Fruit fly (Drosophila melanogaster): Measurements from ENCODE around the gene nrv2.

nrv2 gene

dm6 chr2L:6817493-6817892 lies 18.8 kb upstream of the nrv2 start (continued):
- TF ChIP-seq CkIIα-i1 (GFP tag; IDR thresholded peaks at IDR 0.05) (no peak), sug (tag; optimal IDR thresholded peaks at IDR 0.05) (peak; percentile 85), mirr (GFP tag; optimal IDR thresholded peaks at IDR 0.05) (no peak), CG16813 (GFP tag; IDR thresholded peaks at IDR 0.05; ENCODE audit: partially characterized antibody) (no peak), psq (GFP tag; optimal IDR thresholded peaks at IDR 0.05) (no peak), dmrt99B (tag; optimal IDR thresholded peaks at IDR 0.05) (no peak), Doc3 (GFP tag; IDR thresholded peaks at IDR 0.05; ENCODE audit: partially characterized antibody) (no peak), bigmax (GFP tag; optimal IDR thresholded peaks at IDR 0.05) (no peak), zen2 (GFP tag; IDR thresholded peaks at IDR 0.05; ENCODE audit: partially characterized antibody) (no peak), eyg (GFP tag; optimal IDR thresholded peaks at IDR 0.05) (no peak), CoRest (tag; optimal IDR thresholded peaks at IDR 0.05) (peak; percentile 22), ranshi (GFP tag; IDR thresholded peaks at IDR 0.05) (no peak), CG7556 (GFP tag; optimal IDR thresholded peaks at IDR 0.05) (no peak), PHDP (tag; optimal IDR thresholded peaks at IDR 0.05) (no peak), exex (tag; optimal IDR thresholded peaks at IDR 0.05) (peak; percentile 59), zf30C (GFP tag; optimal IDR thresholded peaks at IDR 0.05) (no peak), CG34224 (GFP tag; IDR thresholded peaks at IDR 0.05; ENCODE audit: partially characterized antibody) (peak; percentile 37; the same call in 1 of the 3 replicates), CG7271 (tag; optimal IDR thresholded peaks at IDR 0.05) (no peak), Dip3 (GFP tag; optimal IDR thresholded peaks at IDR 0.05) (no peak), ind (GFP tag; optimal IDR thresholded peaks at IDR 0.05) (no peak), al (GFP tag; IDR thresholded peaks at IDR 0.05) (no peak), CG15696 (tag; optimal IDR thresholded peaks at IDR 0.05) (no peak), crp (GFP tag; optimal IDR thresholded peaks at IDR 0.05) (no peak), Fer1 (GFP tag; optimal IDR thresholded peaks at IDR 0.05) (no peak), HLH54F (GFP tag; optimal IDR thresholded peaks at IDR 0.05) (no peak), sd (tag; optimal IDR thresholded peaks at IDR 0.05) (peak; percentile 99), CG10209 (GFP tag; optimal IDR thresholded peaks at IDR 0.05) (no peak), CG6272 (GFP tag; IDR thresholded peaks at IDR 0.05) (no peak), CG17829 (tag; optimal IDR thresholded peaks at IDR 0.05) (no peak), CG1832 (GFP tag; optimal IDR thresholded peaks at IDR 0.05) (peak; percentile 77), CG14050 (GFP tag; IDR thresholded peaks at IDR 0.05) (no peak), pan (optimal IDR thresholded peaks at IDR 0.05) (no peak), pan (GFP tag; optimal IDR thresholded peaks at IDR 0.05 in 1 of 2, IDR thresholded peaks at IDR 0.05 in 1 of 2) (no peak), so (GFP tag; IDR thresholded peaks at IDR 0.05) (no peak), CG9215 (GFP tag; IDR thresholded peaks at IDR 0.05) (no peak), trh (GFP tag; optimal IDR thresholded peaks at IDR 0.05) (no peak), Elba2 (GFP tag; optimal IDR thresholded peaks at IDR 0.05) (no peak), slbo (GFP tag; IDR thresholded peaks at IDR 0.05) (no peak), gce (GFP tag; IDR thresholded peaks at IDR 0.05) (no peak), sima (GFP tag; optimal IDR thresholded peaks at IDR 0.05) (no peak), Hey (tag; optimal IDR thresholded peaks at IDR 0.05) (peak; percentile 13), CG12299 (tag; optimal IDR thresholded peaks at IDR 0.05) (no peak), z (GFP tag; IDR thresholded peaks at IDR 0.05) (no peak), Chrac-16 (GFP tag; optimal IDR thresholded peaks at IDR 0.05) (no peak), Hr39 (optimal IDR thresholded peaks at IDR 0.05) (no peak), CG14667 (GFP tag; IDR thresholded peaks at IDR 0.05) (no peak), her (GFP tag; optimal IDR thresholded peaks at IDR 0.05) (no peak), Jarid2 (GFP tag; optimal IDR thresholded peaks at IDR 0.05) (peak; percentile 22), Opbp (GFP tag; IDR thresholded peaks at IDR 0.05; ENCODE audit: partially characterized antibody) (no peak), hth (optimal IDR thresholded peaks at IDR 0.05) (no peak), CG17802 (tag; optimal IDR thresholded peaks at IDR 0.05) (no peak), CG15269 (tag; optimal IDR thresholded peaks at IDR 0.05) (no peak)
